Fruit fly (Drosophila melanogaster): ENCODE results near the gene Dci.
A peak's percentile ranks its signal among the peaks of the same experiment; 100 is the strongest.

Dci gene

DNA sequence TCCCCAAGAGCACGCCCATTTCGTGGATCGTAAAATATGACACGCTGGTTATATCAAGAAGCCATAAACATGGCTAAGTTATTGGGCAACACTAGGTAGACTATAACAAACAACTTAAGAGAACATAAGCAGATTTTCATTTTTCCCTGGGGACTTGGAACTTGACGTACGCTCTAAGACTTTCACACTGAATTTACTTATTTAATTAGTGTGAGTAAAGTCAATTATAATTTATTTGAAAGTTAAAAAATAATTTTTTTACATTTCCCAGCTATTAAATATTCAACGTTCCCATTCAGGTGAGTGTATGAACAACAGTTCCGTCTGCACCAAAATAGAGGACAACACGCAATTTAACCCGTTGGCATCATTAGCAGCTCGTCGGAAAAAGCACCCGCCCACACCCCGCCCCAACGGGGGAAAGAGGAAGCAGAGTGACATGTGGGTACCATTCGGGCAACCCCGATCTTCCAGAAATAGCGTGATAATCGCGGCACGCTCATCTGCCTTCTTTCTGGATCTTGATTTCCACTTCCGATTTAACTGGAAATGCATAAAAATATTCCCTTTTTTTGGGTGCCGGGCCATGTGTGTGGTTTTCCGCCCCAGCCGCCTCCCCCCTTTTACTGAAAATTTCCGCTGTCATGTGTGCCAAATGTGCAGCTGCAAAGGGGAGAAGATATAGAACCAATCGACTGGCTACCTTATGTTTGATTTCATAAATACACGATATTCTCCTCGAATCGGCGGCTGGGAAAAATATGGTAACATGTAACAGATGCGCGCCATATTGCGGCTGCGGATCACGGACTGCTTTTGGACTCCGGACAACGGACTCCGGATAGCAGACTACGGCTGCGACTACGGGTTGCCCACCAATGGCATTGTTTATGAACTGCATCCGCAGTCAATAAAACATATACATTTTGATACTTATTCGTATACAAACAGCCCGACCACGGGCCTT, 35.6 kb upstream of the Dci start (continued):
- peak; percentile 17; the same call in 1 of the 2 replicates for TF ChIP-seq aop (GFP tag; IDR thresholded peaks at IDR 0.05)
- TF ChIP-seq wor (GFP tag; IDR thresholded peaks at IDR 0.05), result peak; percentile 40
- peak; percentile 87 for TF ChIP-seq D19A (tag; optimal IDR thresholded peaks at IDR 0.05)
- peak; percentile 36 for TF ChIP-seq CG17385 (GFP tag; optimal IDR thresholded peaks at IDR 0.05)
- TF ChIP-seq Med (GFP tag), result peak; percentile 73
- 0 out of 3 replicates have a peak, but pooled peaks have one; percentile 18 for TF ChIP-seq CG3726 (GFP tag; IDR thresholded peaks at IDR 0.05)
- peak; percentile 48; the same call in 1 of the 3 replicates for TF ChIP-seq CG11093 (GFP tag; IDR thresholded peaks at IDR 0.05)
- peak; percentile 37 for TF ChIP-seq CG12391 (tag; optimal IDR thresholded peaks at IDR 0.05)
- peak; percentile 33; the same call in 1 of the 2 replicates for TF ChIP-seq Rx (GFP tag; IDR thresholded peaks at IDR 0.05)
- TF ChIP-seq CG10147 (GFP tag; optimal IDR thresholded peaks at IDR 0.05), result no peak
- TF ChIP-seq CG8924 (tag; optimal IDR thresholded peaks at IDR 0.05), result peak; percentile 44
- peak; percentile 58 for TF ChIP-seq Asciz (GFP tag; optimal IDR thresholded peaks at IDR 0.05)
- TF ChIP-seq CG15269 (tag; optimal IDR thresholded peaks at IDR 0.05), result peak; percentile 53
- TF ChIP-seq CG31388 (GFP tag; optimal IDR thresholded peaks at IDR 0.05), result no peak
- peak; percentile 10 for TF ChIP-seq Vsx1 (GFP tag; optimal IDR thresholded peaks at IDR 0.05)
- TF ChIP-seq CG2678 (tag; optimal IDR thresholded peaks at IDR 0.05), result peak; percentile 57
- TF ChIP-seq CG15601 (tag; optimal IDR thresholded peaks at IDR 0.05), result peak; percentile 31
- peak; percentile 11 for TF ChIP-seq CG7556 (GFP tag; optimal IDR thresholded peaks at IDR 0.05)
- peak; percentile 58 for TF ChIP-seq oc (tag; optimal IDR thresholded peaks at IDR 0.05)
- 0 out of 3 replicates have a peak, but pooled peaks have one; percentile 39 for TF ChIP-seq zfh1 (GFP tag; IDR thresholded peaks at IDR 0.05)
- TF ChIP-seq Aef1 (GFP tag; IDR thresholded peaks at IDR 0.05), result peak; percentile 32; the same call in 1 of the 3 replicates
- no peak for TF ChIP-seq Eip74EF (GFP tag; optimal IDR thresholded peaks at IDR 0.05)
- TF ChIP-seq seq (GFP tag; IDR thresholded peaks at IDR 0.05), result 0 out of 2 replicates have a peak, but pooled peaks have one; percentile 29

DNA sequence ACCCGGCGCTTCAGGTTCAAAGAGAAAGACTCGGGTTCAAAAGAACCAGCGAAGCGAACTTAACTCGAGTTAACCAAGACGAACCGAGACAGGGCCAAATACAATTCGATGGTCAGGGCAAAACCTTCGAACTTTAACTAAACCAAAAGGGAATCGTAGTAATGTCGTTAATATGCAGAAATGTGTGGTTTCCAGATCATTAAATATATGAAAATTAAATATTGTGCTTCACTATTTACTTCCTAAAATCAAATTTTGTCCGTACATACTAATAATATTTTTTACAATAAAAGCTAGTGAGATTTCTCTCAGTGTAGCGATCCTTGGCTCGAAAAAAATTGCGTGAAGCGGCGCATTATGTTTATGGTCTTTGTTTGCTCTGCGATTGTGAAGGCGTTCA, 33.4 kb upstream of the Dci start:
- TF ChIP-seq cad (GFP tag; optimal IDR thresholded peaks at IDR 0.05), result no peak
- TF ChIP-seq gem (tag; optimal IDR thresholded peaks at IDR 0.05), result peak; percentile 36
- 0 out of 2 replicates have a peak, but pooled peaks have one; percentile 17 for TF ChIP-seq Drgx (GFP tag; IDR thresholded peaks at IDR 0.05)
- no peak for TF ChIP-seq CG10654 (GFP tag; optimal IDR thresholded peaks at IDR 0.05)
- TF ChIP-seq Hr51 (GFP tag; optimal IDR thresholded peaks at IDR 0.05), result peak in 1 of 2 experiments; percentile 22
- TF ChIP-seq Oaz (GFP tag; IDR thresholded peaks at IDR 0.05), result peak; percentile 22; the same call in 1 of the 2 replicates
- no peak for TF ChIP-seq run (tag; optimal IDR thresholded peaks at IDR 0.05)
- TF ChIP-seq Xrp1 (GFP tag; IDR thresholded peaks at IDR 0.05), result peak; percentile 29; the same call in 1 of the 2 replicates
- TF ChIP-seq bbx (GFP tag; IDR thresholded peaks at IDR 0.05; ENCODE audit: partially characterized antibody), result no peak
- no peak for TF ChIP-seq CG7745 (tag; optimal IDR thresholded peaks at IDR 0.05)
- TF ChIP-seq CG11504 (tag; optimal IDR thresholded peaks at IDR 0.05), result peak; percentile 24
- peak; percentile 30 for TF ChIP-seq unpg (GFP tag; optimal IDR thresholded peaks at IDR 0.05)
- no peak for TF ChIP-seq cato (GFP tag; optimal IDR thresholded peaks at IDR 0.05; ENCODE audit: borderline replicate concordance)
- peak; percentile 15; the same call in 1 of the 3 replicates for TF ChIP-seq row (GFP tag; IDR thresholded peaks at IDR 0.05)
- peak; percentile 12 for TF ChIP-seq dmrt99B (tag; optimal IDR thresholded peaks at IDR 0.05)
- 0 out of 3 replicates have a peak, but pooled peaks have one; percentile 31 for TF ChIP-seq B-H1 (GFP tag; IDR thresholded peaks at IDR 0.05)
- TF ChIP-seq emc (GFP tag; optimal IDR thresholded peaks at IDR 0.05), result no peak
- no peak for TF ChIP-seq CG6854 (GFP tag; optimal IDR thresholded peaks at IDR 0.05)
- TF ChIP-seq CG2678 (tag; optimal IDR thresholded peaks at IDR 0.05), result peak; percentile 21
- TF ChIP-seq CG7987 (GFP tag; optimal IDR thresholded peaks at IDR 0.05), result no peak
- TF ChIP-seq Ets65A (GFP tag), result peak; percentile 11
- TF ChIP-seq ttk (GFP tag; IDR thresholded peaks at IDR 0.05), result 0 out of 2 replicates have a peak, but pooled peaks have one; percentile 13
- no peak for TF ChIP-seq CoRest (tag; optimal IDR thresholded peaks at IDR 0.05)

Measured in whole organism, embryonic.